Worm (Caenorhabditis elegans): ENCODE measurements around the gene srbc-13.
A peak's percentile ranks its signal among the peaks of the same experiment; 100 is the strongest.
"Not testable (repeated sequence)": the region's sequence is repeated elsewhere in the genome, so short reads cannot be mapped to it uniquely, and the experiment has no call there.

The srbc-13 gene

ce11 chrV:842611-843010, 5.0 kb upstream of the srbc-13 start:
- TF ChIP-seq flt-1 (GFP tag; IDR thresholded peaks at IDR 0.05) (no peak), pes-1 (GFP tag; IDR thresholded peaks at IDR 0.05) (peak; percentile 47; the same call in 1 of the 2 replicates)

ce11 chrV:843118-843517, 4.5 kb upstream of the srbc-13 start, which contains the start of gene K09C6.8:
K09C6.8 (minus strand) TSS chrV:843218.
- TF ChIP-seq ceh-13 (GFP tag; optimal IDR thresholded peaks at IDR 0.05); hnd-1 (tag; optimal IDR thresholded peaks at IDR 0.05); tbx-37 (GFP tag; conservative IDR thresholded peaks at IDR 0.05): not testable (repeated sequence)

ce11 chrV:849042-849441, 1.4 kb downstream of the srbc-13 start:
- TF ChIP-seq pes-1 (GFP tag; IDR thresholded peaks at IDR 0.05) (no peak), hmg-4 (GFP tag; optimal IDR thresholded peaks at IDR 0.05) (no peak), sea-1 (GFP tag; conservative IDR thresholded peaks at IDR 0.05) (no peak), tra-4 (tag; optimal IDR thresholded peaks at IDR 0.05) (no peak), ama-1 (optimal IDR thresholded peaks at IDR 0.05) (no peak), tbx-11 (GFP tag; IDR thresholded peaks at IDR 0.05) (no peak)

ce11 chrV:849512-849911, 1.9 kb downstream of the srbc-13 start, which contains the start of gene srbc-12:
srbc-12 (plus strand) TSS chrV:849812.
- no peak for TF ChIP-seq F13C5.2 (tag; optimal IDR thresholded peaks at IDR 0.05)
- no peak for TF ChIP-seq pes-1 (GFP tag; IDR thresholded peaks at IDR 0.05)
- no peak for TF ChIP-seq ama-1 (optimal IDR thresholded peaks at IDR 0.05)
- TF ChIP-seq aly-1 (tag; optimal IDR thresholded peaks at IDR 0.05): no peak
- no peak for TF ChIP-seq hmbx-1 (tag; optimal IDR thresholded peaks at IDR 0.05)
- no peak for TF ChIP-seq tbx-11 (GFP tag; IDR thresholded peaks at IDR 0.05)
- TF ChIP-seq hmg-4 (GFP tag; optimal IDR thresholded peaks at IDR 0.05): no peak
- TF ChIP-seq ceh-36 (tag; optimal IDR thresholded peaks at IDR 0.05): no peak
- TF ChIP-seq ceh-13 (GFP tag; optimal IDR thresholded peaks at IDR 0.05): no peak

- TF ChIP-seq tbx-11 (GFP tag; IDR thresholded peaks at IDR 0.05): no peak
- no peak for TF ChIP-seq flt-1 (GFP tag; IDR thresholded peaks at IDR 0.05)
- no peak for TF ChIP-seq aly-1 (tag; optimal IDR thresholded peaks at IDR 0.05)
- TF ChIP-seq tbx-37 (GFP tag; conservative IDR thresholded peaks at IDR 0.05): no peak
- TF ChIP-seq sea-1 (GFP tag; conservative IDR thresholded peaks at IDR 0.05): no peak
- TF ChIP-seq tra-4 (tag; optimal IDR thresholded peaks at IDR 0.05): no peak
Observed at ce11 chrV:852184-852583, 4.6 kb downstream of the srbc-13 start, which contains the start of gene K09C6.3. K09C6.3 (plus strand) TSS chrV:852484.

ce11 chrV:854966-855365, 7.3 kb downstream of the srbc-13 start, which contains the start of gene K09C6.9:
K09C6.9 (minus strand) TSS chrV:855066.
- no peak for TF ChIP-seq scrt-1 (GFP tag; IDR thresholded peaks at IDR 0.05)
- no peak for TF ChIP-seq flt-1 (GFP tag; IDR thresholded peaks at IDR 0.05)
- TF ChIP-seq tra-4 (tag; optimal IDR thresholded peaks at IDR 0.05): no peak
- TF ChIP-seq hmg-4 (GFP tag; optimal IDR thresholded peaks at IDR 0.05): no peak
- no peak for TF ChIP-seq hmbx-1 (tag; optimal IDR thresholded peaks at IDR 0.05)
- TF ChIP-seq ceh-13 (GFP tag; optimal IDR thresholded peaks at IDR 0.05): no peak
- no peak for TF ChIP-seq ets-7 (tag; optimal IDR thresholded peaks at IDR 0.05)
- no peak for TF ChIP-seq B0310.2 (tag; optimal IDR thresholded peaks at IDR 0.05)
- no peak for TF ChIP-seq ama-1 (optimal IDR thresholded peaks at IDR 0.05)
- TF ChIP-seq tbx-37 (GFP tag; conservative IDR thresholded peaks at IDR 0.05): no peak
- no peak for TF ChIP-seq tbx-11 (GFP tag; IDR thresholded peaks at IDR 0.05)
- no peak for TF ChIP-seq F13C5.2 (tag; optimal IDR thresholded peaks at IDR 0.05)
- TF ChIP-seq hnd-1 (tag; optimal IDR thresholded peaks at IDR 0.05): no peak
- TF ChIP-seq ceh-36 (tag; optimal IDR thresholded peaks at IDR 0.05): no peak
- TF ChIP-seq pes-1 (GFP tag; IDR thresholded peaks at IDR 0.05): no peak
- no peak for TF ChIP-seq sea-1 (GFP tag; conservative IDR thresholded peaks at IDR 0.05)
- TF ChIP-seq aly-1 (tag; optimal IDR thresholded peaks at IDR 0.05): no peak

ce11 chrV:856549-856948, 8.9 kb downstream of the srbc-13 start, which contains the start of gene K09C6.2:
K09C6.2 (plus strand) TSS chrV:856849.
- TF ChIP-seq F13C5.2 (tag; optimal IDR thresholded peaks at IDR 0.05) (no peak), ceh-36 (tag; optimal IDR thresholded peaks at IDR 0.05) (no peak), hmg-4 (GFP tag; optimal IDR thresholded peaks at IDR 0.05) (no peak), tra-4 (tag; optimal IDR thresholded peaks at IDR 0.05) (no peak), B0310.2 (tag; optimal IDR thresholded peaks at IDR 0.05) (no peak), ama-1 (optimal IDR thresholded peaks at IDR 0.05) (no peak), hmbx-1 (tag; optimal IDR thresholded peaks at IDR 0.05) (no peak), hnd-1 (tag; optimal IDR thresholded peaks at IDR 0.05) (no peak), tbx-37 (GFP tag; conservative IDR thresholded peaks at IDR 0.05) (no peak), flt-1 (GFP tag; IDR thresholded peaks at IDR 0.05) (no peak), aly-1 (tag; optimal IDR thresholded peaks at IDR 0.05) (no peak), pes-1 (GFP tag; IDR thresholded peaks at IDR 0.05) (no peak)

ce11 chrV:858841-859456, 11.3 kb downstream of the srbc-13 start:
- TF ChIP-seq tbx-37 (GFP tag; conservative IDR thresholded peaks at IDR 0.05) (no peak), hmbx-1 (tag; optimal IDR thresholded peaks at IDR 0.05) (no peak), tbx-11 (GFP tag; IDR thresholded peaks at IDR 0.05) (no peak), pes-1 (GFP tag; IDR thresholded peaks at IDR 0.05) (peak; percentile 62), flt-1 (GFP tag; IDR thresholded peaks at IDR 0.05) (peak; percentile 44; the same call in 1 of the 2 replicates), ama-1 (optimal IDR thresholded peaks at IDR 0.05) (no peak), ceh-36 (tag; optimal IDR thresholded peaks at IDR 0.05) (no peak), B0310.2 (tag; optimal IDR thresholded peaks at IDR 0.05) (no peak), ceh-13 (GFP tag; optimal IDR thresholded peaks at IDR 0.05) (no peak), aly-1 (tag; optimal IDR thresholded peaks at IDR 0.05) (no peak), scrt-1 (GFP tag; IDR thresholded peaks at IDR 0.05) (no peak)
